Worm (Caenorhabditis elegans): Measurements from ENCODE around the gene selt-1.2.

The selt-1.2 gene

DNA sequence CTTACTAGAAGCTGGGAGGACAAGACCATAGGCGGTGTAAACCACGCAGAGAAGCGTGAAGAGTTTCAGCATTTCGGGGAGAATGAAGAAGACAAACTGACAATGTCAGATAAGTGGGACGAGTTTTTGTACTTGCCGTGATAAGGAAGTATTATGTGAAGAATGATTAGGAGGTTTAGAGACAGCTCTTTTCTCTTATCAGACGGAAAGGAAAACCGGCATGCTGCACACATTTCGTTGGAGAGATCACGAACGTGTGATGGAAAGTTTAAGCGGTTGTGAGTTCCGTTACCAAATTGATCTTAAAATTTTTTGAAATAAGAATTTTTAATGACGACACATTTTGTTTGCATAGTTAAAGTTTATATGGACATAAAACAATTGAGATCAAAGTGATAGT is 3.5 kb upstream of the selt-1.2 start, which contains the start of gene F28H7.3:
Gene F28H7.3 (minus strand): TSS at position 159 of the 400 bp plus-strand sequence.
- TF ChIP-seq elt-2 (tag; optimal IDR thresholded peaks at IDR 0.05): peak; percentile 85
- no peak for TF ChIP-seq nhr-20 (tag; optimal IDR thresholded peaks at IDR 0.05)
- TF ChIP-seq efl-1 (optimal IDR thresholded peaks at IDR 0.05): no peak
- TF ChIP-seq efl-1 (GFP tag; optimal IDR thresholded peaks at IDR 0.05 in 1 of 2): peak in 1 of 2 experiments; percentile 92

ce11 chrV:10745034-10745433 is 2.1 kb downstream of the selt-1.2 start, which contains the start of gene srj-21:
Gene srj-21, plus strand, starts transcription at chrV:10745334.
- TF ChIP-seq pag-3 (tag; optimal IDR thresholded peaks at IDR 0.05; ENCODE audit: borderline replicate concordance, insufficient read depth): no peak
- TF ChIP-seq isw-1 (GFP tag; IDR thresholded peaks at IDR 0.05): no peak
- no peak for TF ChIP-seq hlh-17 (GFP tag; optimal IDR thresholded peaks at IDR 0.05; ENCODE audit: borderline replicate concordance)
- TF ChIP-seq zag-1 (tag; optimal IDR thresholded peaks at IDR 0.05): no peak
- no peak for TF ChIP-seq sox-4 (tag; optimal IDR thresholded peaks at IDR 0.05)
- TF ChIP-seq rnt-1 (tag; optimal IDR thresholded peaks at IDR 0.05): no peak
- no peak for TF ChIP-seq ztf-11 (tag; optimal IDR thresholded peaks at IDR 0.05)
- no peak for TF ChIP-seq tlp-1 (tag; optimal IDR thresholded peaks at IDR 0.05)
- TF ChIP-seq ceh-8 (GFP tag; optimal IDR thresholded peaks at IDR 0.05): no peak
- no peak for TF ChIP-seq efl-3 (GFP tag; optimal IDR thresholded peaks at IDR 0.05)
- TF ChIP-seq lin-14 (GFP tag; optimal IDR thresholded peaks at IDR 0.05): no peak
- TF ChIP-seq elt-3 (tag; optimal IDR thresholded peaks at IDR 0.05): no peak
- no peak for TF ChIP-seq nhr-11 (tag; optimal IDR thresholded peaks at IDR 0.05)
- TF ChIP-seq egl-27 (tag; optimal IDR thresholded peaks at IDR 0.05): no peak
- no peak for TF ChIP-seq swsn-7 (tag; optimal IDR thresholded peaks at IDR 0.05)

DNA sequence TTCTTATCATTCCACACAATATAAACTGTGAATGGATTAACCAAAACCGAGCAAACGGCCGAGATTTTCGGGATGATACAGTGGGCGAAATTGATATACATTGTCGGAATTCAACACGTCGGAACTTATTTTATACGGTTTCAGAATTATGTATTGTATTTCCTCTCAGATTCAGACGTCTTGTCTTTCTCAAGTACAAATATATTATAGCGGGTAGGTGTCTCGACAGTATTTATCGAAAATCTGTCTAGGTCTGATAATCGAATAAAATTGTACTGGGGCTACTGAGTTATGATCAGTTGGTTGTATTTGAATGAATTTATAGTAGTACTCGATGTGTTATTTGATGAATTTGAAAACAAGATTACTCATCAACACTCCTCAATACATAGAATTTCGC is 3.5 kb downstream of the selt-1.2 start, which contains the start of gene srj-22:
Gene srj-22 (minus strand): TSS at position 101 of the 400 bp plus-strand sequence.
- TF ChIP-seq unc-86 (tag; optimal IDR thresholded peaks at IDR 0.05) (no peak), xbp-1 (tag; optimal IDR thresholded peaks at IDR 0.05) (no peak), zip-4 (GFP tag; optimal IDR thresholded peaks at IDR 0.05) (no peak), hlh-17 (GFP tag; optimal IDR thresholded peaks at IDR 0.05; ENCODE audit: borderline replicate concordance) (no peak)

- no peak for TF ChIP-seq ztf-4 (tag; optimal IDR thresholded peaks at IDR 0.05)
- no peak for TF ChIP-seq tlp-1 (tag; optimal IDR thresholded peaks at IDR 0.05)
- TF ChIP-seq egl-13 (tag; optimal IDR thresholded peaks at IDR 0.05): no peak
- TF ChIP-seq efl-1 (optimal IDR thresholded peaks at IDR 0.05): no peak
- peak in 1 of 2 experiments; percentile 69 for TF ChIP-seq efl-1 (GFP tag; optimal IDR thresholded peaks at IDR 0.05 in 1 of 2)
Measured at ce11 chrV:10741357-10741756, 5.8 kb downstream of the selt-1.2 start, which contains the start of gene ZC302.3. Gene ZC302.3, minus strand, starts transcription at chrV:10741457.

DNA sequence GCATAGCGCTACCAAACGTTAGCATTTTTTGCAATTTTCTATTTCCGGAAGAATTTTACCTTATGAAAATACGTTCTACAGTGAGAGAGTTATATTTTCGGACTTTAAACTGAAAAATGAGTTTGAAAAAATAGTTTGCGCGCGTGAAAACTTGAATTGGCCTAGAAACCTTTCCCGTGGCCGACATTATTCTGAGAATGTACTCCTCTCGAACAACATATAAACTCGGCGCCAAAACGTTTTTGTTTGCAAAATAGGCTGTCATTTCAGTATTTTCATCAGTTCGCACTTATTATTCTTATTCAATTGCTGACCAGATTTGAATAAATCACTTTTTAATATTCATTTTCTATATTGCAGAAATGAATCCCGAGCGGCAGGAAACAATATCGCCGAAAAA is 10.4 kb downstream of the selt-1.2 start, which contains the start of the genes mre-11 and wdr-5.3:
Gene mre-11 (minus strand): TSS at position 113 of the 400 bp plus-strand sequence.
Gene wdr-5.3 (plus strand): TSS at position 361 of the 400 bp plus-strand sequence.
- TF ChIP-seq lir-3 (tag; optimal IDR thresholded peaks at IDR 0.05; ENCODE audit: poor library complexity) (peak; percentile 90), zip-4 (GFP tag; optimal IDR thresholded peaks at IDR 0.05) (no peak), snu-23 (GFP tag; optimal IDR thresholded peaks at IDR 0.05) (peak; percentile 80), F16B12.6 (tag; optimal IDR thresholded peaks at IDR 0.05) (peak; percentile 33), nhr-71 (tag; optimal IDR thresholded peaks at IDR 0.05) (peak; percentile 83), fkh-8 (tag; optimal IDR thresholded peaks at IDR 0.05) (peak; percentile 48), fkh-4 (tag; optimal IDR thresholded peaks at IDR 0.05; ENCODE audit: borderline replicate concordance) (peak; percentile 17), dsc-1 (tag; optimal IDR thresholded peaks at IDR 0.05) (no peak), C16A3.4 (tag; optimal IDR thresholded peaks at IDR 0.05) (peak; percentile 50), C04F5.9 (tag; optimal IDR thresholded peaks at IDR 0.05) (peak; percentile 29), irx-1 (tag; optimal IDR thresholded peaks at IDR 0.05) (peak; percentile 68), skn-1 (tag; optimal IDR thresholded peaks at IDR 0.05) (peak; percentile 57), efl-1 (optimal IDR thresholded peaks at IDR 0.05) (peak; percentile 70 to 90), efl-1 (GFP tag; optimal IDR thresholded peaks at IDR 0.05 in 1 of 2) (peak; percentile 89 to 99), lin-13 (GFP tag; optimal IDR thresholded peaks at IDR 0.05) (peak; percentile 56), blmp-1 (tag; optimal IDR thresholded peaks at IDR 0.05) (peak; percentile 60), nhr-19 (GFP tag; conservative IDR thresholded peaks at IDR 0.05) (peak; percentile 72), elt-3 (tag; optimal IDR thresholded peaks at IDR 0.05) (peak in 1 of 6 experiments; percentile 13), ets-5 (GFP tag; IDR thresholded peaks at IDR 0.05) (no peak), jun-1 (tag; optimal IDR thresholded peaks at IDR 0.05) (no peak), snpc-4 (tag; optimal IDR thresholded peaks at IDR 0.05) (peak; percentile 49), pax-3 (tag; optimal IDR thresholded peaks at IDR 0.05) (peak; percentile 60), ceh-90 (tag; optimal IDR thresholded peaks at IDR 0.05) (peak; percentile 78), ztf-11 (tag; optimal IDR thresholded peaks at IDR 0.05) (peak in 1 of 2 experiments; percentile 78), nhr-28 (tag; optimal IDR thresholded peaks at IDR 0.05) (no peak)

Data from whole organism, L1 larva.